Worm (Caenorhabditis elegans): ENCODE data around the gene acbp-6.

acbp-6 gene

DNA sequence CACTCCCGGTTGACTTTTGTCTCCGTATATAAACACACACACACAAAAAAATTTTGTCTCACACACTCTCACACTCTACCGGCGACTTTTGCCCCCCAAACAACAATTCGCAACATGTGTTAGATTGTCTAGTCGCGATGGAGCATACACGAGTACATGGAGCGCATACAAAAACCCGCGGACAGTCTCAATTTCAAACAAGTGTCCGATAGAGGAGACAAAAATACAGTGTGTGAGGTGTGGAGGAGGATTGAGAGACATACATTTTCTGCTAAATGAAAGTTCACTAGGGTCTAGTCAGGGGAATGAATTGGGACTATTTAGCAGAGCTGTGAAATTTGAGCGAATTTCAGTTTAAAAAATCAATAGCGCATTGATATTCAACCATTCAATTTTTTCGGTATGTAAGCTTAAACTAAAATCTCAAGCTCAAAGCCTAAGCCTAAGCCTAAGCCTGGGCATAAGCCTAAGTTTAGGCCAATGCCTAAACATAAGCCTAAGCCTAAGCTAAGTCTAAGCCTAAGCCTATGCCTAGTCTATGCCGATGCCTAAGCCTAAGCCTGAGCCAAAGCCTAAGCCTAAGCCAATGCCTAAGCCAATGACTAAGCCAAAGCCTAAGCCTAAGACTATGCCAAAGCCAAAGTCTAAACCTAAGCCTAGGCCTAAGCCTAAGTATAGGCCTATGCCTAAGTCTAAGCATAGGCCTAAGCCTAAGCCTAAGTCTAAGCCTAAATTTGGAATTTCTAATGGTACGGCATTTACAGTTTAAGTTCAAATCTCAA lies 50.6 kb downstream of the acbp-6 start:
- no peak for TF ChIP-seq unc-55 (GFP tag; optimal IDR thresholded peaks at IDR 0.05)
- no peak for TF ChIP-seq aly-2 (tag; optimal IDR thresholded peaks at IDR 0.05)
- TF ChIP-seq ztf-1 (GFP tag; conservative IDR thresholded peaks at IDR 0.05), result no peak
- TF ChIP-seq nhr-129 (tag; optimal IDR thresholded peaks at IDR 0.05), result no peak
- no peak for TF ChIP-seq nhr-21 (tag; optimal IDR thresholded peaks at IDR 0.05)
- no peak for TF ChIP-seq Y55F3AM.14 (GFP tag; optimal IDR thresholded peaks at IDR 0.05)
- no peak for TF ChIP-seq sma-9 (GFP tag; optimal IDR thresholded peaks at IDR 0.05)
- no peak for TF ChIP-seq sma-9 (tag; optimal IDR thresholded peaks at IDR 0.05)

All from whole organism, L2 larva.